Fruit fly (Drosophila melanogaster) whole organism, embryonic: ENCODE results near the gene CG33640.

Source experiments
- Bdp1 ChIP-seq: fragments of 200-800 bp; sonication (Bioruptor generic); optimal IDR thresholded peaks from 3 replicates; lab custom pipeline; 2016; ENCODE audit warnings: missing biosample characterization, missing genetic modification characterization
- CG11560 ChIP-seq: fragments of 200-800 bp; sonication (Bioruptor generic); IDR thresholded peaks from 3 replicates; pipeline ENCODE4 v1.3.6; 2022; ENCODE audit warnings: missing biosample characterization, missing genetic modification characterization
- CG12942 ChIP-seq: fragments of 200-800 bp; sonication (Bioruptor generic); optimal IDR thresholded peaks from 3 replicates; lab custom pipeline; 2016; ENCODE audit warnings: missing biosample characterization, missing genetic modification characterization
- CG13287 ChIP-seq: fragments of 200-800 bp; sonication (Bioruptor generic); IDR thresholded peaks from 2 replicates; pipeline ENCODE4 v1.3.6; 2022; ENCODE audit warnings: missing biosample characterization, missing genetic modification characterization; ENCODE audit not compliant: partially characterized antibody
- CG15696 ChIP-seq: fragments of 200-800 bp; sonication (Bioruptor generic); optimal IDR thresholded peaks from 2 replicates; lab custom pipeline; 2019; ENCODE audit warnings: missing biosample characterization, mild to moderate bottlenecking, missing genetic modification characterization, moderate library complexity
- CG17186 ChIP-seq: fragments of 200-800 bp; sonication (Bioruptor generic); optimal IDR thresholded peaks from 3 replicates; lab custom pipeline; 2017; ENCODE audit warnings: missing biosample characterization, missing genetic modification reagents, missing genetic modification characterization
- CG17328 ChIP-seq: fragments of 200-800 bp; sonication (Bioruptor generic); IDR thresholded peaks from 2 replicates; pipeline ENCODE4 v1.3.6; 2022; ENCODE audit warnings: missing biosample characterization, missing genetic modification characterization
- CG17912 ChIP-seq: fragments of 200-800 bp; sonication (Bioruptor generic); optimal IDR thresholded peaks from 2 replicates; lab custom pipeline; 2018; ENCODE audit warnings: missing biosample characterization, mild to moderate bottlenecking, missing genetic modification characterization
- CG2199 ChIP-seq: fragments of 200-800 bp; sonication (Bioruptor generic); IDR thresholded peaks from 3 replicates; pipeline ENCODE4 v1.3.6; 2022; ENCODE audit warnings: missing biosample characterization, missing genetic modification characterization
- CG2875 ChIP-seq: fragments of 200-800 bp; sonication (Bioruptor generic); optimal IDR thresholded peaks from 2 replicates; lab custom pipeline; 2017; ENCODE audit warnings: missing biosample characterization, mild to moderate bottlenecking, missing genetic modification characterization, missing genetic modification reagents
- CG30431 ChIP-seq: fragments of 200-800 bp; sonication (Bioruptor generic); optimal IDR thresholded peaks from 2 replicates; lab custom pipeline; 2017; ENCODE audit warnings: missing biosample characterization, missing genetic modification characterization
- CG31224 ChIP-seq: fragments of 200-800 bp; sonication (Bioruptor generic); IDR thresholded peaks from 2 replicates; pipeline ENCODE4 v1.3.6; 2022; ENCODE audit warnings: missing biosample characterization, missing genetic modification characterization
- CG3838 ChIP-seq: fragments of 200-800 bp; sonication (Bioruptor generic); optimal IDR thresholded peaks from 3 replicates; lab custom pipeline; 2016; ENCODE audit warnings: missing biosample characterization, missing genetic modification characterization
- CG6813 ChIP-seq: fragments of 200-800 bp; sonication (Bioruptor generic); optimal IDR thresholded peaks from 2 replicates; lab custom pipeline; 2017; ENCODE audit warnings: missing biosample characterization, missing genetic modification characterization, mild to moderate bottlenecking, moderate library complexity, missing genetic modification reagents
- CG8089 ChIP-seq: fragments of 200-800 bp; sonication (Bioruptor generic); optimal IDR thresholded peaks from 3 replicates; lab custom pipeline; 2016; ENCODE audit warnings: missing biosample characterization, missing genetic modification characterization
- CG8765 ChIP-seq: fragments of 200-800 bp; sonication (Bioruptor generic); IDR thresholded peaks from 2 replicates; pipeline ENCODE4 v1.3.6; 2022; ENCODE audit warnings: missing biosample characterization, missing genetic modification characterization
- Deaf1 ChIP-seq: fragments of 200-800 bp; optimal IDR thresholded peaks from 3 replicates; lab custom pipeline; 2019; ENCODE audit warnings: missing biosample characterization, mild to moderate bottlenecking, missing genetic modification characterization, moderate library complexity
- Doc2 ChIP-seq: fragments of 200-800 bp; sonication (Bioruptor generic); IDR thresholded peaks from 2 replicates; pipeline ENCODE4 v1.3.6; 2022; ENCODE audit warnings: missing biosample characterization, missing genetic modification characterization
- Doc3 ChIP-seq: fragments of 200-800 bp; sonication (Bioruptor generic); IDR thresholded peaks from 3 replicates; pipeline ENCODE4 v1.3.6; 2022; ENCODE audit warnings: missing biosample characterization, missing genetic modification characterization; ENCODE audit not compliant: partially characterized antibody
- Eip74EF ChIP-seq, 2 experiments: fragments of 200-800 bp in 1 of 2; fragments of >200 bp in 1 of 2; sonication (Bioruptor generic) in 1 of 2; optimal IDR thresholded peaks; 2 replicates each; lab custom pipeline; 2017 to 2019; ENCODE audit warnings: missing biosample characterization in 2 of 2, missing genetic modification characterization in 2 of 2, mild to moderate bottlenecking in 1 of 2, moderate library complexity in 1 of 2
- Elba2 ChIP-seq: fragments of 200-800 bp; sonication (Bioruptor generic); optimal IDR thresholded peaks from 3 replicates; lab custom pipeline; 2016; ENCODE audit warnings: missing biosample characterization, missing genetic modification characterization
- Fer1 ChIP-seq: fragments of 200-800 bp; sonication (Bioruptor generic); optimal IDR thresholded peaks from 2 replicates; lab custom pipeline; 2017; ENCODE audit warnings: missing biosample characterization, mild to moderate bottlenecking, missing genetic modification characterization
- Nf-YC ChIP-seq: fragments of 200-800 bp; optimal IDR thresholded peaks from 3 replicates; lab custom pipeline; 2019; ENCODE audit warnings: missing biosample characterization, mild to moderate bottlenecking, missing genetic modification characterization, moderate library complexity
- Opbp ChIP-seq: fragments of 200-800 bp; sonication (Bioruptor generic); IDR thresholded peaks from 3 replicates; pipeline ENCODE4 v1.3.6; 2022; ENCODE audit warnings: missing biosample characterization, missing genetic modification characterization; ENCODE audit not compliant: partially characterized antibody
- Rfx ChIP-seq: fragments of 200-800 bp; sonication (Bioruptor generic); IDR thresholded peaks from 2 replicates; pipeline ENCODE4 v1.3.6; 2022; ENCODE audit warnings: missing biosample characterization, missing genetic modification characterization
- Side ChIP-seq: fragments of 200-800 bp; sonication (Bioruptor generic); optimal IDR thresholded peaks from 2 replicates; lab custom pipeline; 2016; ENCODE audit warnings: missing biosample characterization, missing genetic modification characterization
- caup ChIP-seq: fragments of 200-800 bp; sonication (Bioruptor generic); optimal IDR thresholded peaks from 3 replicates; lab custom pipeline; 2017; ENCODE audit warnings: missing biosample characterization, mild to moderate bottlenecking, missing genetic modification characterization, moderate library complexity; ENCODE audit not compliant: severe bottlenecking
- esg ChIP-seq: fragments of 200-800 bp; sonication (Bioruptor generic); conservative IDR thresholded peaks from 2 replicates; pipeline ENCODE4 v1.3.6; 2022; ENCODE audit warnings: missing biosample characterization, missing genetic modification characterization
- eve ChIP-seq, 2 experiments: fragments of >200 bp; optimal IDR thresholded peaks; 2 replicates each; lab custom pipeline; 2017; ENCODE audit warnings: missing biosample characterization in 2 of 2, missing genetic modification characterization in 2 of 2
- exex ChIP-seq: fragments of 200-800 bp; sonication (Bioruptor generic); optimal IDR thresholded peaks from 4 replicates; lab custom pipeline; 2018; ENCODE audit warnings: missing biosample characterization, mild to moderate bottlenecking, missing genetic modification characterization, moderate library complexity
- fd102C ChIP-seq: fragments of 200-800 bp; sonication (Bioruptor generic); optimal IDR thresholded peaks from 2 replicates; lab custom pipeline; 2018; ENCODE audit warnings: missing biosample characterization, mild to moderate bottlenecking, missing genetic modification characterization, moderate library complexity
- her ChIP-seq: fragments of 200-800 bp; sonication (Bioruptor generic); optimal IDR thresholded peaks from 2 replicates; lab custom pipeline; 2016; ENCODE audit warnings: missing biosample characterization, missing genetic modification characterization
- lab ChIP-seq: fragments of 200-800 bp; sonication (Bioruptor generic); optimal IDR thresholded peaks from 3 replicates; lab custom pipeline; 2017; ENCODE audit warnings: missing biosample characterization, missing genetic modification characterization, mild to moderate bottlenecking, moderate library complexity, missing genetic modification reagents
- mld ChIP-seq: fragments of 200-800 bp; sonication (Bioruptor generic); IDR thresholded peaks from 3 replicates; pipeline ENCODE4 v1.3.6; 2022; ENCODE audit warnings: missing biosample characterization, missing genetic modification characterization; ENCODE audit not compliant: partially characterized antibody
- nerfin-1 ChIP-seq: fragments of 200-800 bp; sonication (Bioruptor generic); optimal IDR thresholded peaks from 3 replicates; lab custom pipeline; 2019; ENCODE audit warnings: missing biosample characterization, mild to moderate bottlenecking, missing genetic modification characterization, moderate library complexity
- org-1 ChIP-seq: fragments of 200-800 bp; sonication (Bioruptor generic); optimal IDR thresholded peaks from 2 replicates; lab custom pipeline; 2017; ENCODE audit warnings: missing biosample characterization, missing genetic modification characterization
- prd ChIP-seq, 3 experiments: fragments of >200 bp in 2 of 3; fragments of 200-800 bp in 1 of 3; sonication (Bioruptor generic) in 1 of 3; optimal IDR thresholded peaks in 2 of 3; IDR thresholded peaks in 1 of 3; 2 replicates in 2 of 3; 3 replicates in 1 of 3; pipeline versions ENCODE4 v1.3.6 to Lab custom; 2017 to 2022; ENCODE audit warnings: missing biosample characterization in 1 of 3, missing genetic modification characterization in 1 of 3
- repo ChIP-seq: fragments of 200-800 bp; sonication (Bioruptor generic); optimal IDR thresholded peaks from 2 replicates; lab custom pipeline; 2016; ENCODE audit warnings: missing biosample characterization, missing genetic modification characterization
- scrt ChIP-seq: fragments of 200-800 bp; sonication (Bioruptor generic); optimal IDR thresholded peaks from 2 replicates; lab custom pipeline; 2018; ENCODE audit warnings: missing biosample characterization, mild to moderate bottlenecking, missing genetic modification characterization, moderate library complexity
- sim ChIP-seq: fragments of 200-800 bp; sonication (Bioruptor generic); IDR thresholded peaks from 2 replicates; pipeline ENCODE4 v1.3.6; 2022; ENCODE audit warnings: missing biosample characterization, missing genetic modification characterization
- ssp ChIP-seq: fragments of 200-800 bp; sonication (Bioruptor generic); IDR thresholded peaks from 2 replicates; pipeline ENCODE4 v1.3.6; 2022; ENCODE audit warnings: missing biosample characterization, missing genetic modification characterization
- ttk ChIP-seq: fragments of 200-800 bp; sonication (Bioruptor generic); IDR thresholded peaks from 2 replicates; pipeline ENCODE4 v2.1.2; 2022; ENCODE audit warnings: missing biosample characterization, missing genetic modification characterization
- unc-4 ChIP-seq: fragments of 200-800 bp; sonication (Bioruptor generic); IDR thresholded peaks from 2 replicates; pipeline ENCODE4 v1.3.6; 2022; ENCODE audit warnings: missing biosample characterization, missing genetic modification characterization; ENCODE audit not compliant: partially characterized antibody
- z ChIP-seq: fragments of 200-800 bp; sonication (Bioruptor generic); IDR thresholded peaks from 3 replicates; pipeline ENCODE4 v1.3.6; 2022; ENCODE audit warnings: missing biosample characterization, missing genetic modification characterization

CG33640 gene

DNA sequence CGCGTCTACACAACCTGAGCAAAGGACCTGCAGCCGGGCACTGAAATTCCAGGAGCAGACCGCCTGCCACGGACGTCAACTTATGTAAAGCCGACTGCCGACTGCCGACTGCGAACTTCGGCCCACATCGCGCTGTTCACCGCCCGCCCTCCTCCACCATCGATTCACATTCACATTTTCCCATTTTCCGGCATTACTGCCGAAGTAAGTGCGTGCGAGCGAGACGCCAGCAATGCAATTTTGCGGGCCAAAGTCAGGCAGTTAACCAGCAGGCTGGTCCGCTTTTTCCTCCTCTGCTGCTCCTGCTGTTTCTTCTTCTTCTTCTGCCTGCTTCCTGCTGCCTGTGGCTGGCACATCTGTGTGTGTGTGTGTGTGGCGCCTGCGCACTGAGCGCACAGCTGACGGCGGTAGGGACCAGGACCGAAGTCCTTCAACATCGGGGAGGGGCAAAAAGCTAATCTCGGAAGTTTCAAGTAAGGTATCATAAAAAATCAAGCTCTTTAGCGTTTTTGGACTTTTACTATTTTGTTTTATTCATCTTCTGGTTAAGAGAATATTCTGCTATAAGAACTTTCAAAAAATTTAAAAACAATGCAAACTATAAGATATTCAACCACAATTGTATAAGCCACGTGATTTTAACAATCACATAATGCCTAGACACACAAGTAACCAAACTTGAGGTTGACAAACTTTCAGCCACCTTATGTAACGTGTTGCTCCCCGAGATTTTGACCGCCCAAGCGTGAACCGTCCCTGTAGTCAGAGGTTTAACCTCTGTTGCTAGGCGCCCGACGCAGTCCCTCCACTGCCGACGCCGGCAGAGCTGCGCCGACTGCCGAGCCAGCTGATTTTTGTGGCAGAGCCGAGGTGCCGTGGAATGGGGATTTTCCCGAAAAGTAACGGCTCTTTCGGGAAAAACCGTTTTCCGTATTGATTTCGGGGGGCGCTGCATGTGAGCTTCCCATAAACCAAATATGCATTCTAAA is 20.4 kb downstream of the CG33640 start (continued):
- TF ChIP-seq lab (GFP tag; lab: Kevin White, UChicago) (peak; percentile 53), CG17328 (GFP tag; lab: Robert Waterston, UW) (no peak), org-1 (peak; percentile 58), repo (GFP tag; lab: Kevin White, UChicago) (peak; percentile 1), Doc3 (GFP tag; lab: Robert Waterston, UW) (no peak), Side (peak; percentile 49), CG31224 (GFP tag; lab: Robert Waterston, UW) (peak; percentile 27; the same call in 1 of the 2 replicates), mld (GFP tag; lab: Robert Waterston, UW) (no peak), Deaf1 (tag; lab: Kevin White, UChicago) (peak; percentile 96), CG8089 (GFP tag; lab: Kevin White, UChicago) (no peak), CG13287 (GFP tag; lab: Robert Waterston, UW) (no peak), fd102C (peak; percentile 35), CG2199 (GFP tag; lab: Robert Waterston, UW) (no peak), unc-4 (GFP tag; lab: Robert Waterston, UW) (no peak), scrt (GFP tag; lab: Kevin White, UChicago) (peak; percentile 62), prd (optimal IDR thresholded peaks at IDR 0.05; lab: Kevin White, UChicago) (no peak), prd (GFP tag; IDR thresholded peaks at IDR 0.05; lab: Robert Waterston, UW) (no peak), esg (peak; percentile 32; the same call in 1 of the 2 replicates), Elba2 (GFP tag; lab: Kevin White, UChicago) (no peak), Nf-YC (peak; percentile 23), CG12942 (GFP tag; lab: Kevin White, UChicago) (no peak), CG8765 (GFP tag; lab: Robert Waterston, UW) (no peak), nerfin-1 (tag; lab: Kevin White, UChicago) (peak; percentile 50), Doc2 (GFP tag; lab: Robert Waterston, UW) (no peak), CG3838 (no peak), Opbp (GFP tag; lab: Robert Waterston, UW) (peak; percentile 60; the same call in 1 of the 3 replicates), ssp (GFP tag; lab: Robert Waterston, UW) (no peak), Rfx (GFP tag; lab: Robert Waterston, UW) (peak; percentile 81), Bdp1 (GFP tag; lab: Kevin White, UChicago) (no peak)

DNA sequence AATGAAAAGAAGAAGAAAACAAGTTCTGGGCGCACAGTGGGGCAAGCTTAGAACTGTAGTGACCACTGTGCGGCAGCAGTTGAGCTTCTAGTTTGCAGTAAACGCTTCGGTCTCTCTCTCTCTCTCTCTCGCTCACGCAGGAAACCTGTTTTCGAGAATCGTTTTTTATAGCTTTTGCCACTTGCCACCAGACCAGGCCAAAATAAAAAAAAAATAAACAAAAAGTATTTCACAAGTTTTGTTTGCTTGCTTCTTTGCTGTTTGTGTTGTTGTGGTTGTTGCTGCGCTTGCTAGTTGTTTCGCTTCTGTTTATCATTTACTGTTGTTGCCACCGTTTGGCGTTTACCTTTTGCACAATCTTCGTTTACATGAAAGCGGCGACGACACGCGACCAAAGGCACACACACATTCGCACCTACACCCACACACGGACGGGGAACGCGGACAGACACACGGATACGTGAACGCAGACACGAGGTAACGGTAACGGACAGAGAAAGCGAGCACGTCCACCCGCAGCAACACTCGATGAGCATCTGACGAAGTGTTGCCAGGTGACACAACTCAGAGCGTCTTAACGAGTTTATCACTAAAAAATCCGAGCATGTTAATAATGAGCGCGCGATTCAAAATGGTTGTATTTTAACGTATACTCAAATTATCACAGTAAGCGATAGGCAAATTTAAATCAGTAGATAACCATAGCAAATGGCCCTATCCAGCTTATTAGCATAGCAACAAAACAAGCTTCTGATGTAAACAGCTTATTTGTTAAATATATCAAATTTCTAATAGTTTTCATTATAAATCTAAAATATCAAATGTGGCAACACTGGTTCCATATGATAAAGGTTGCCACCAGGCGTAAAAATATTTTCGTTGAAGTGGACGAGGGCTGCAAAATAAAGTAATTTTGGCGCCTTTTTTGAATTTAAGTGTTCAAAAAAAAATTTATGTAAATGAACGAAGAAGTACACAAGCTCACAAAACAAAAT is 21.4 kb downstream of the CG33640 start, which contains the start of gene B4:
B4 (minus strand) TSS at position 543 of the 995 bp plus-strand sequence.
- peak; percentile 6 for TF ChIP-seq CG15696 (tag; lab: Kevin White, UChicago)
- 0 out of 2 replicates have a peak, but pooled peaks have one; percentile 37 for TF ChIP-seq ttk (GFP tag; lab: Robert Waterston, UW)
- peak; percentile 46; the same call in 1 of the 2 replicates for TF ChIP-seq CG31224 (GFP tag; lab: Robert Waterston, UW)
- peak in 1 of 2 experiments; percentile 37 for TF ChIP-seq Eip74EF (GFP tag; optimal IDR thresholded peaks at IDR 0.05; lab: Kevin White, UChicago)
- peak in 1 of 2 experiments; percentile 55 for TF ChIP-seq eve (GFP tag; optimal IDR thresholded peaks at IDR 0.05; lab: Kevin White, UChicago)
- peak; percentile 4 for TF ChIP-seq exex (tag; lab: Kevin White, UChicago)
- no peak for TF ChIP-seq CG30431 (GFP tag; lab: Kevin White, UChicago)
- TF ChIP-seq z (GFP tag; lab: Robert Waterston, UW): no peak
- peak; percentile 70 for TF ChIP-seq caup (GFP tag; lab: Kevin White, UChicago)
- no peak for TF ChIP-seq CG11560 (tag; lab: Robert Waterston, UW)
- no peak for TF ChIP-seq sim
- peak; percentile 49 for TF ChIP-seq CG17912 (GFP tag; lab: Kevin White, UChicago)
- TF ChIP-seq CG2199 (GFP tag; lab: Robert Waterston, UW): peak; percentile 72; the same call in 2 of the 3 replicates
- no peak for TF ChIP-seq CG2875 (GFP tag; lab: Kevin White, UChicago)
- peak; percentile 58 for TF ChIP-seq Fer1 (GFP tag; lab: Kevin White, UChicago)
- peak; percentile 69 for TF ChIP-seq CG6813 (GFP tag; lab: Kevin White, UChicago)
- no peak for TF ChIP-seq CG17186 (GFP tag; lab: Kevin White, UChicago)
- peak; percentile 45 for TF ChIP-seq her
